Fruit fly (Drosophila melanogaster) whole organism, embryonic: ENCODE data around the gene Miga.
A peak's percentile ranks its signal among the peaks of the same experiment; 100 is the strongest.

Source experiments
- BEAF-32 ChIP-seq: fragments of 200-800 bp; sonication (Bioruptor generic); optimal IDR thresholded peaks from 3 replicates; lab custom pipeline; 2017; ENCODE audit warnings: missing biosample characterization, missing genetic modification characterization, mild to moderate bottlenecking, moderate library complexity, missing genetic modification reagents
- CG10209 ChIP-seq: fragments of 200-800 bp; sonication (Bioruptor generic); optimal IDR thresholded peaks from 3 replicates; lab custom pipeline; 2017; ENCODE audit warnings: missing biosample characterization, mild to moderate bottlenecking, missing genetic modification characterization, missing genetic modification reagents
- CG10959 ChIP-seq: fragments of 200-800 bp; sonication (Bioruptor generic); IDR thresholded peaks from 2 replicates; pipeline ENCODE4 v1.3.6; 2022; ENCODE audit warnings: missing biosample characterization, missing genetic modification characterization
- CG11504 ChIP-seq: fragments of 200-800 bp; sonication (Bioruptor generic); optimal IDR thresholded peaks from 3 replicates; lab custom pipeline; 2019; ENCODE audit warnings: missing biosample characterization, mild to moderate bottlenecking, missing genetic modification characterization, moderate library complexity
- CG11560 ChIP-seq: fragments of 200-800 bp; sonication (Bioruptor generic); IDR thresholded peaks from 3 replicates; pipeline ENCODE4 v1.3.6; 2022; ENCODE audit warnings: missing biosample characterization, missing genetic modification characterization
- CG12744 ChIP-seq: fragments of 200-800 bp; sonication (Bioruptor generic); optimal IDR thresholded peaks from 2 replicates; lab custom pipeline; 2016; ENCODE audit warnings: missing biosample characterization, missing genetic modification characterization
- CG13424 ChIP-seq: fragments of 200-800 bp; sonication (Bioruptor generic); optimal IDR thresholded peaks from 2 replicates; lab custom pipeline; 2019; ENCODE audit warnings: missing biosample characterization, mild to moderate bottlenecking, missing genetic modification characterization, moderate library complexity
- CG15269 ChIP-seq: fragments of 200-800 bp; sonication (Bioruptor generic); optimal IDR thresholded peaks from 2 replicates; lab custom pipeline; 2018; ENCODE audit warnings: missing biosample characterization, mild to moderate bottlenecking, missing genetic modification characterization, moderate library complexity
- CG18619 ChIP-seq: fragments of 200-800 bp; sonication (Bioruptor generic); optimal IDR thresholded peaks from 3 replicates; lab custom pipeline; 2017; ENCODE audit warnings: missing biosample characterization, mild to moderate bottlenecking, missing genetic modification characterization
- CG30403 ChIP-seq: fragments of 200-800 bp; sonication (Bioruptor generic); optimal IDR thresholded peaks from 3 replicates; lab custom pipeline; 2016; ENCODE audit warnings: missing biosample characterization, missing genetic modification characterization
- CG30431 ChIP-seq: fragments of 200-800 bp; sonication (Bioruptor generic); optimal IDR thresholded peaks from 2 replicates; lab custom pipeline; 2017; ENCODE audit warnings: missing biosample characterization, missing genetic modification characterization
- CG33213 ChIP-seq: fragments of 200-800 bp; sonication (Bioruptor generic); optimal IDR thresholded peaks from 3 replicates; lab custom pipeline; 2016; ENCODE audit warnings: missing biosample characterization, missing genetic modification characterization
- CG34422 ChIP-seq: fragments of 200-800 bp; sonication (Bioruptor generic); IDR thresholded peaks from 3 replicates; pipeline ENCODE4 v1.3.6; 2022; ENCODE audit warnings: missing biosample characterization, missing genetic modification characterization
- CG3847 ChIP-seq: fragments of 200-800 bp; sonication (Bioruptor generic); IDR thresholded peaks from 2 replicates; pipeline ENCODE4 v1.3.6; 2022; ENCODE audit warnings: missing biosample characterization, missing genetic modification characterization
- CG5180 ChIP-seq: fragments of 200-800 bp; sonication (Bioruptor generic); optimal IDR thresholded peaks from 3 replicates; lab custom pipeline; 2017; ENCODE audit warnings: missing biosample characterization, missing genetic modification characterization, mild to moderate bottlenecking, moderate library complexity, missing genetic modification reagents
- CG6765 ChIP-seq: fragments of 200-800 bp; sonication (Bioruptor generic); optimal IDR thresholded peaks from 3 replicates; lab custom pipeline; 2017; ENCODE audit warnings: missing biosample characterization, mild to moderate bottlenecking, missing genetic modification characterization
- Hand ChIP-seq: fragments of 200-800 bp; sonication (Bioruptor generic); optimal IDR thresholded peaks from 2 replicates; lab custom pipeline; 2017; ENCODE audit warnings: mild to moderate bottlenecking, missing biosample characterization, missing genetic modification reagents, missing genetic modification characterization
- HmgZ ChIP-seq: fragments of 200-800 bp; sonication (Bioruptor generic); optimal IDR thresholded peaks from 2 replicates; lab custom pipeline; 2018; ENCODE audit warnings: missing biosample characterization, mild to moderate bottlenecking, missing genetic modification characterization
- Lpt ChIP-seq: fragments of >200 bp; optimal IDR thresholded peaks from 2 replicates; lab custom pipeline; 2018; ENCODE audit warnings: missing biosample characterization, missing genetic modification characterization
- MESR4 ChIP-seq: fragments of 200-800 bp; sonication (Bioruptor generic); optimal IDR thresholded peaks from 2 replicates; lab custom pipeline; 2018; ENCODE audit warnings: missing biosample characterization, mild to moderate bottlenecking, missing genetic modification characterization, moderate library complexity
- MTF-1 ChIP-seq: fragments of 200-800 bp; sonication (Bioruptor generic); optimal IDR thresholded peaks from 2 replicates; lab custom pipeline; 2018; ENCODE audit warnings: missing biosample characterization, mild to moderate bottlenecking, missing genetic modification characterization, borderline replicate concordance
- Myb ChIP-seq: fragments of 200-800 bp; sonication (Bioruptor generic); optimal IDR thresholded peaks from 2 replicates; lab custom pipeline; 2016; ENCODE audit warnings: missing biosample characterization, missing genetic modification characterization
- NfI ChIP-seq: fragments of 200-800 bp; sonication (Bioruptor generic); optimal IDR thresholded peaks from 3 replicates; lab custom pipeline; 2018; ENCODE audit warnings: missing biosample characterization, mild to moderate bottlenecking, missing genetic modification characterization, moderate library complexity
- Sry-δ ChIP-seq: fragments of 200-800 bp; sonication (Bioruptor generic); optimal IDR thresholded peaks from 2 replicates; lab custom pipeline; 2016; ENCODE audit warnings: missing biosample characterization, missing genetic modification characterization
- TFAM ChIP-seq: fragments of 200-800 bp; sonication (Bioruptor generic); optimal IDR thresholded peaks from 2 replicates; lab custom pipeline; 2017; ENCODE audit warnings: missing biosample characterization, missing genetic modification characterization, inconsistent platforms
- al ChIP-seq: fragments of 200-800 bp; sonication (Bioruptor generic); IDR thresholded peaks from 2 replicates; pipeline ENCODE4 v1.3.6; 2022; ENCODE audit warnings: missing biosample characterization, missing genetic modification characterization
- amos ChIP-seq: fragments of 200-800 bp; sonication (Bioruptor generic); IDR thresholded peaks from 2 replicates; pipeline ENCODE4 v1.3.6; 2022; ENCODE audit warnings: missing biosample characterization, missing genetic modification characterization; ENCODE audit not compliant: partially characterized antibody
- bab2 ChIP-seq: fragments of 200-800 bp; sonication (Bioruptor generic); optimal IDR thresholded peaks from 2 replicates; lab custom pipeline; 2016; ENCODE audit warnings: missing biosample characterization, missing genetic modification characterization
- cato ChIP-seq: fragments of 200-800 bp; sonication (Bioruptor generic); optimal IDR thresholded peaks from 2 replicates; lab custom pipeline; 2016; ENCODE audit warnings: missing biosample characterization, missing genetic modification characterization, borderline replicate concordance
- cg ChIP-seq: fragments of 200-800 bp; sonication (Bioruptor generic); optimal IDR thresholded peaks from 3 replicates; lab custom pipeline; 2019; ENCODE audit warnings: missing biosample characterization, mild to moderate bottlenecking, missing genetic modification characterization, moderate library complexity
- danr ChIP-seq: fragments of 200-800 bp; sonication (Bioruptor generic); IDR thresholded peaks from 2 replicates; pipeline ENCODE4 v1.3.6; 2022; ENCODE audit warnings: missing biosample characterization, missing genetic modification characterization
- emc ChIP-seq: fragments of 200-800 bp; sonication (Bioruptor generic); optimal IDR thresholded peaks from 2 replicates; lab custom pipeline; 2016; ENCODE audit warnings: missing biosample characterization, missing genetic modification characterization
- esg ChIP-seq: fragments of 200-800 bp; sonication (Bioruptor generic); conservative IDR thresholded peaks from 2 replicates; pipeline ENCODE4 v1.3.6; 2022; ENCODE audit warnings: missing biosample characterization, missing genetic modification characterization
- gcm ChIP-seq: fragments of 200-800 bp; sonication (Bioruptor generic); optimal IDR thresholded peaks from 2 replicates; lab custom pipeline; 2019; ENCODE audit warnings: missing biosample characterization, mild to moderate bottlenecking, missing genetic modification characterization, moderate library complexity
- her ChIP-seq: fragments of 200-800 bp; sonication (Bioruptor generic); optimal IDR thresholded peaks from 2 replicates; lab custom pipeline; 2016; ENCODE audit warnings: missing biosample characterization, missing genetic modification characterization
- kni ChIP-seq: fragments of 200-800 bp; sonication (Bioruptor generic); optimal IDR thresholded peaks from 3 replicates; lab custom pipeline; 2017; ENCODE audit warnings: mild to moderate bottlenecking, missing biosample characterization, missing genetic modification reagents, missing genetic modification characterization
- mam ChIP-seq: fragments of 200-800 bp; sonication (Bioruptor generic); optimal IDR thresholded peaks from 3 replicates; lab custom pipeline; 2016; ENCODE audit warnings: missing biosample characterization, missing genetic modification characterization
- nau ChIP-seq: fragments of 200-800 bp; sonication (Bioruptor generic); optimal IDR thresholded peaks from 3 replicates; lab custom pipeline; 2017; ENCODE audit warnings: missing biosample characterization, mild to moderate bottlenecking, missing genetic modification characterization, missing genetic modification reagents
- nerfin-1 ChIP-seq: fragments of 200-800 bp; sonication (Bioruptor generic); optimal IDR thresholded peaks from 3 replicates; lab custom pipeline; 2019; ENCODE audit warnings: missing biosample characterization, mild to moderate bottlenecking, missing genetic modification characterization, moderate library complexity
- nom ChIP-seq: fragments of 200-800 bp; sonication (Bioruptor generic); optimal IDR thresholded peaks from 2 replicates; lab custom pipeline; 2017; ENCODE audit warnings: missing biosample characterization, missing genetic modification characterization, mild to moderate bottlenecking, moderate library complexity, missing genetic modification reagents
- oc ChIP-seq: fragments of 200-800 bp; sonication (Bioruptor generic); optimal IDR thresholded peaks from 2 replicates; lab custom pipeline; 2018; ENCODE audit warnings: missing biosample characterization, mild to moderate bottlenecking, missing genetic modification characterization, moderate library complexity
- ranshi ChIP-seq: fragments of 200-800 bp; sonication (Bioruptor generic); IDR thresholded peaks from 2 replicates; pipeline ENCODE4 v1.3.6; 2022; ENCODE audit warnings: missing biosample characterization, missing genetic modification characterization
- rib ChIP-seq: fragments of 200-800 bp; sonication (Bioruptor generic); IDR thresholded peaks from 2 replicates; pipeline ENCODE4 v1.3.6; 2022; ENCODE audit warnings: missing biosample characterization, missing genetic modification characterization
- run ChIP-seq: fragments of 200-800 bp; sonication (Bioruptor generic); optimal IDR thresholded peaks from 3 replicates; lab custom pipeline; 2018; ENCODE audit warnings: missing biosample characterization, mild to moderate bottlenecking, missing genetic modification characterization
- sd ChIP-seq: fragments of 200-800 bp; sonication (Bioruptor generic); optimal IDR thresholded peaks from 3 replicates; lab custom pipeline; 2018; ENCODE audit warnings: missing biosample characterization, mild to moderate bottlenecking, missing genetic modification characterization, moderate library complexity
- sisA ChIP-seq: fragments of 200-800 bp; sonication (Bioruptor generic); IDR thresholded peaks from 2 replicates; pipeline ENCODE4 v1.3.6; 2022; ENCODE audit warnings: missing biosample characterization, missing genetic modification characterization
- tup ChIP-seq: fragments of 200-800 bp; sonication (Bioruptor generic); optimal IDR thresholded peaks from 2 replicates; lab custom pipeline; 2016; ENCODE audit warnings: missing biosample characterization, mild to moderate bottlenecking, missing genetic modification characterization, moderate library complexity
- wdn ChIP-seq: fragments of 200-800 bp; sonication (Bioruptor generic); IDR thresholded peaks from 2 replicates; pipeline ENCODE4 v1.3.6; 2022; ENCODE audit warnings: missing biosample characterization, missing genetic modification characterization
- wek ChIP-seq: fragments of 200-800 bp; sonication (Bioruptor generic); optimal IDR thresholded peaks from 3 replicates; lab custom pipeline; 2018; ENCODE audit warnings: missing biosample characterization, mild to moderate bottlenecking, missing genetic modification characterization, moderate library complexity

Gene Miga

DNA sequence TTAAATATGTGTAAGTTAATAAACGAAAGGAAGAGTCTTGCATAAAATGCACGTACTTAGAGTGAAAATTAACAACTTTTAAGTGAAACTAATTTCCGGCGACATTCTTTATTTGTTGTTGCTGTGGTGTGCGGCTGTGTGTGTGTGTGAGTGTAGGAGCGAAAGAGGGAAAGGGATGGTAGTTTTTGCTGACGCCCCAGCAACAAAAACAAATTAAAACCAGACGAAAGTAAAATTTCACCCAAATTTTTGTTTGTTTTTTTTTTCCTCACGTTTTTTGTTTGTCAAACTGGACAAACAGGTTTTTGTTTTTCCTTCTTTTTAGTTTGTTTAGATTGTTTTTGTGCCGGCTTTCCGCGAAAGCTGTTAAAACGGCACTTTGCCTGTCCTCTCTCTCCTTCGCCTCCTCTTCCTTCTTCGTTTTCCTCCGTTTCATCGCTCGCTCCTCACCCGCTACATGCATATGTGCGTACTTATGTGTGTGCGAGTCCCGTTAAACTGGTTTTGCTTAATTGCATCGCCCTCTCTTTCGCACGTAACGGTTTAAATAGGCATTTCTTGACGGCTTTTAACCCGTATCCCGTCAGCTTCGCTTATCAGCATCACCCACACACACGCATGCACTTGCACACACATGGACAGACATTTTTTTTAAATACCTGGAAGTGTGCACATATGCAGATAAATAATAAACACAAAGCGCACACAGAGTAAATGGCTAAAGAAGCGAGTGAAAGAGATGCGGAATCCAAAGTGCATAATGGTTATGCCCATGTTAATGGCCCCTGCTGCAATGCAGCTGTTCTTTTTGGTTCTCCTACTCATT is at the start of gene Miga (continued):
- TF ChIP-seq NfI (GFP tag; lab: Kevin White, UChicago) (no peak), run (tag; lab: Kevin White, UChicago) (no peak), kni (GFP tag; lab: Kevin White, UChicago) (peak; percentile 60), bab2 (no peak), gcm (peak; percentile 47), CG10959 (GFP tag; lab: Robert Waterston, UW) (no peak), mam (GFP tag; lab: Kevin White, UChicago) (no peak), CG18619 (GFP tag; lab: Kevin White, UChicago) (no peak), CG3847 (GFP tag; lab: Robert Waterston, UW) (no peak), CG5180 (GFP tag; lab: Kevin White, UChicago) (no peak), CG34422 (GFP tag; lab: Robert Waterston, UW) (no peak), wek (GFP tag; lab: Kevin White, UChicago) (no peak), CG11560 (tag; lab: Robert Waterston, UW) (no peak), al (GFP tag; lab: Robert Waterston, UW) (no peak), MESR4 (no peak), Hand (GFP tag; lab: Kevin White, UChicago) (no peak), Myb (GFP tag; lab: Kevin White, UChicago) (peak; percentile 2), CG15269 (tag; lab: Kevin White, UChicago) (peak; percentile 22), her (GFP tag; lab: Kevin White, UChicago) (no peak), cg (GFP tag; lab: Kevin White, UChicago) (peak; percentile 75), CG30431 (GFP tag; lab: Kevin White, UChicago) (no peak), CG13424 (no peak), TFAM (GFP tag; lab: Kevin White, UChicago) (no peak), danr (GFP tag; lab: Robert Waterston, UW) (no peak), nau (GFP tag; lab: Kevin White, UChicago) (no peak), ranshi (GFP tag; lab: Robert Waterston, UW) (no peak), HmgZ (tag; lab: Kevin White, UChicago) (no peak), Lpt (GFP tag; lab: Kevin White, UChicago) (no peak), wdn (GFP tag; lab: Robert Waterston, UW) (no peak), amos (no peak), nerfin-1 (tag; lab: Kevin White, UChicago) (no peak), CG11504 (no peak), BEAF-32 (GFP tag; lab: Kevin White, UChicago) (no peak), CG33213 (GFP tag; lab: Kevin White, UChicago) (no peak), CG30403 (GFP tag; lab: Kevin White, UChicago) (no peak), cato (no peak), oc (tag; lab: Kevin White, UChicago) (peak; percentile 46), emc (no peak), nom (GFP tag; lab: Kevin White, UChicago) (peak; percentile 62), tup (no peak), CG6765 (GFP tag; lab: Kevin White, UChicago) (no peak), sisA (no peak), CG10209 (no peak), esg (GFP tag; lab: Robert Waterston, UW) (no peak), sd (peak; percentile 51), CG12744 (no peak), MTF-1 (GFP tag; lab: Kevin White, UChicago) (no peak), Sry-δ (GFP tag; lab: Kevin White, UChicago) (no peak), rib (GFP tag; lab: Robert Waterston, UW) (peak; percentile 42; the same call in 1 of the 2 replicates)
